Fruit fly (Drosophila melanogaster) whole organism, wandering third instar larva: ENCODE measurements around the gene kst.

ENCODE experiments used
- Abd-B ChIP-seq: fragments of >200 bp; optimal IDR thresholded peaks from 2 replicates; lab custom pipeline; 2017; ENCODE audit warnings: missing biosample characterization, missing genetic modification characterization
- CG32264 ChIP-seq: fragments of 200-800 bp; sonication (Bioruptor generic); optimal IDR thresholded peaks from 2 replicates; lab custom pipeline; 2016; ENCODE audit warnings: missing biosample characterization, missing genetic modification characterization
- CG9705 ChIP-seq: fragments of 200-800 bp; sonication (Bioruptor generic); optimal IDR thresholded peaks from 2 replicates; lab custom pipeline; 2018; ENCODE audit warnings: missing biosample characterization, mild to moderate bottlenecking, missing genetic modification characterization
- CrebA ChIP-seq: fragments of 200-800 bp; sonication (Bioruptor generic); optimal IDR thresholded peaks from 2 replicates; lab custom pipeline; 2016; ENCODE audit warnings: missing biosample characterization, mild to moderate bottlenecking, missing genetic modification characterization, borderline replicate concordance
- Dfd ChIP-seq: fragments of >200 bp; optimal IDR thresholded peaks from 2 replicates; lab custom pipeline; 2017; ENCODE audit warnings: missing biosample characterization, missing genetic modification characterization
- Dif ChIP-seq: fragments of 200-275, 200-300 bp; sonication (Bioruptor generic); optimal IDR thresholded peaks from 2 replicates; lab custom pipeline; 2018; ENCODE audit warnings: missing biosample characterization, missing genetic modification characterization; ENCODE audit not compliant: partially characterized antibody
- GATAd ChIP-seq: sonication (Bioruptor generic); optimal IDR thresholded peaks from 2 replicates; lab custom pipeline; 2016; ENCODE audit warnings: missing biosample characterization, missing genetic modification characterization
- HLH106 ChIP-seq: fragments of 200-800 bp; optimal IDR thresholded peaks from 3 replicates; lab custom pipeline; 2019; ENCODE audit warnings: missing biosample characterization, mild to moderate bottlenecking, missing genetic modification characterization, moderate library complexity
- Hnf4 ChIP-seq: fragments of 200-800 bp; sonication (Bioruptor generic); optimal IDR thresholded peaks from 2 replicates; lab custom pipeline; 2016; ENCODE audit warnings: missing biosample characterization, mild to moderate bottlenecking, missing genetic modification characterization
- Hr78 ChIP-seq: fragments of >200 bp; optimal IDR thresholded peaks from 2 replicates; lab custom pipeline; 2017; ENCODE audit warnings: missing biosample characterization, missing genetic modification characterization
- Hr83 ChIP-seq: fragments of 200-300 bp; sonication (Bioruptor generic); optimal IDR thresholded peaks from 2 replicates; lab custom pipeline; 2016; ENCODE audit warnings: missing biosample characterization, mild to moderate bottlenecking, missing genetic modification characterization, moderate library complexity; ENCODE audit not compliant: poor library complexity, severe bottlenecking
- Jra ChIP-seq: sonication (Bioruptor generic); optimal IDR thresholded peaks from 2 replicates; lab custom pipeline; 2016; ENCODE audit warnings: missing biosample characterization, missing genetic modification characterization
- Mio ChIP-seq: sonication (Bioruptor generic); optimal IDR thresholded peaks from 2 replicates; lab custom pipeline; 2016; ENCODE audit warnings: missing biosample characterization, missing genetic modification characterization
- Myc ChIP-seq: fragments of >200 bp; optimal IDR thresholded peaks from 2 replicates; lab custom pipeline; 2017
- N ChIP-seq: fragments of >200 bp; optimal IDR thresholded peaks from 2 replicates; lab custom pipeline; 2018; ENCODE audit warnings: missing biosample characterization, missing external identifiers, missing genetic modification characterization
- OdsH ChIP-seq: fragments of 200-800 bp; sonication (Bioruptor generic); optimal IDR thresholded peaks from 2 replicates; lab custom pipeline; 2016; ENCODE audit warnings: missing biosample characterization, mild to moderate bottlenecking, missing genetic modification characterization
- Rel ChIP-seq, 2 experiments: fragments of 200-800 bp; sonication (Bioruptor generic) in 1 of 2; optimal IDR thresholded peaks; 2 replicates in 1 of 2; 3 replicates in 1 of 2; lab custom pipeline; 2016 to 2019; ENCODE audit warnings: mild to moderate bottlenecking in 2 of 2, missing biosample characterization in 2 of 2, missing genetic modification characterization in 2 of 2, moderate library complexity in 1 of 2
- Sp1 ChIP-seq: fragments of 200-800 bp; sonication (Bioruptor generic); optimal IDR thresholded peaks from 3 replicates; lab custom pipeline; 2019; ENCODE audit warnings: missing biosample characterization, mild to moderate bottlenecking, missing genetic modification characterization, moderate library complexity
- Vsx2 ChIP-seq: fragments of 200-300, 225-300 bp; sonication (Bioruptor generic); optimal IDR thresholded peaks from 2 replicates; lab custom pipeline; 2018; ENCODE audit warnings: missing biosample characterization, missing genetic modification characterization; ENCODE audit not compliant: partially characterized antibody
- br ChIP-seq: fragments of 200-800 bp; sonication (Bioruptor generic); optimal IDR thresholded peaks from 2 replicates; lab custom pipeline; 2016; ENCODE audit warnings: missing biosample characterization, missing genetic modification characterization
- brk ChIP-seq: fragments of 200-800 bp; sonication (Bioruptor generic); optimal IDR thresholded peaks from 2 replicates; lab custom pipeline; 2016; ENCODE audit warnings: missing biosample characterization, mild to moderate bottlenecking, missing genetic modification characterization
- dl ChIP-seq, 2 experiments: fragments of 175-275, 200-275 bp in 1 of 2; fragments of 200-275 bp in 1 of 2; sonication (Bioruptor generic); optimal IDR thresholded peaks; lab custom pipeline; 2018; ENCODE audit warnings: mild to moderate bottlenecking in 2 of 2, missing biosample characterization in 2 of 2, missing genetic modification characterization in 2 of 2, moderate library complexity in 2 of 2; ENCODE audit not compliant: partially characterized antibody in 2 of 2, insufficient read depth in 1 of 2
- dmrt93B ChIP-seq: fragments of 200-800 bp; sonication (Bioruptor generic); optimal IDR thresholded peaks from 2 replicates; lab custom pipeline; 2018; ENCODE audit warnings: missing biosample characterization, mild to moderate bottlenecking, missing genetic modification characterization
- dsf ChIP-seq: sonication (Bioruptor generic); optimal IDR thresholded peaks from 2 replicates; lab custom pipeline; 2016; ENCODE audit warnings: missing biosample characterization, missing genetic modification characterization, borderline replicate concordance
- ey ChIP-seq: fragments of 200-800 bp; sonication (Bioruptor generic); optimal IDR thresholded peaks from 2 replicates; lab custom pipeline; 2016; ENCODE audit warnings: missing biosample characterization, missing genetic modification characterization
- foxo ChIP-seq, 2 experiments: fragments of 200-800 bp; sonication (Bioruptor generic); optimal IDR thresholded peaks; 2 replicates in 1 of 2; 3 replicates in 1 of 2; lab custom pipeline; 2016 to 2017; ENCODE audit warnings: missing biosample characterization in 2 of 2, missing genetic modification characterization in 2 of 2
- fru ChIP-seq: fragments of 200-800 bp; sonication (Bioruptor generic); optimal IDR thresholded peaks from 3 replicates; lab custom pipeline; 2016; ENCODE audit warnings: missing biosample characterization, mild to moderate bottlenecking, missing genetic modification characterization
- h ChIP-seq: fragments of 200-800 bp; sonication (Bioruptor generic); optimal IDR thresholded peaks from 3 replicates; lab custom pipeline; 2016; ENCODE audit warnings: missing biosample characterization, mild to moderate bottlenecking, missing genetic modification characterization
- jim ChIP-seq: fragments of 175-275, 200-325 bp; sonication (Bioruptor generic); optimal IDR thresholded peaks from 2 replicates; lab custom pipeline; 2016; ENCODE audit warnings: missing biosample characterization, mild to moderate bottlenecking, missing genetic modification characterization
- lola ChIP-seq: fragments of >200 bp; optimal IDR thresholded peaks from 2 replicates; lab custom pipeline; 2017; ENCODE audit warnings: missing biosample characterization, missing genetic modification characterization
- pan ChIP-seq: fragments of >200 bp; optimal IDR thresholded peaks from 2 replicates; lab custom pipeline; 2017
- psq ChIP-seq: fragments of 200-800 bp; sonication (Bioruptor generic); optimal IDR thresholded peaks from 3 replicates; lab custom pipeline; 2017; ENCODE audit warnings: missing biosample characterization, mild to moderate bottlenecking, missing genetic modification characterization, moderate library complexity
- rgr ChIP-seq: fragments of 200-800 bp; sonication (Bioruptor generic); optimal IDR thresholded peaks from 3 replicates; lab custom pipeline; 2016; ENCODE audit warnings: missing biosample characterization, mild to moderate bottlenecking, missing genetic modification characterization
- sage ChIP-seq: fragments of 200-800 bp; sonication (Bioruptor generic); optimal IDR thresholded peaks from 2 replicates; lab custom pipeline; 2016; ENCODE audit warnings: missing biosample characterization, mild to moderate bottlenecking, missing genetic modification characterization
- sv ChIP-seq: fragments of 200-800 bp; sonication (Bioruptor generic); optimal IDR thresholded peaks from 3 replicates; lab custom pipeline; 2016; ENCODE audit warnings: missing biosample characterization, missing genetic modification characterization
- tai ChIP-seq: sonication (Bioruptor generic); optimal IDR thresholded peaks from 2 replicates; lab custom pipeline; 2016; ENCODE audit warnings: missing biosample characterization, missing genetic modification characterization
- usp ChIP-seq: fragments of >200 bp; optimal IDR thresholded peaks from 2 replicates; lab custom pipeline; 2017; ENCODE audit warnings: missing biosample characterization, missing genetic modification characterization
- woc ChIP-seq: sonication (Bioruptor generic); optimal IDR thresholded peaks from 2 replicates; lab custom pipeline; 2016; ENCODE audit warnings: missing biosample characterization, mild to moderate bottlenecking, missing genetic modification characterization

Gene kst

dm6 chr3L:3388708-3389665 is 52.3 kb downstream of the kst start:
- TF ChIP-seq sv (GFP tag; lab: Kevin White, UChicago) (no peak), pan (no peak), HLH106 (tag; lab: Kevin White, UChicago) (peak; percentile 86), Sp1 (GFP tag; lab: Kevin White, UChicago) (peak; percentile 71), usp (GFP tag; lab: Kevin White, UChicago) (no peak), psq (GFP tag; lab: Kevin White, UChicago) (peak; percentile 62), Hr83 (GFP tag; lab: Kevin White, UChicago) (no peak), Mio (GFP tag; lab: Kevin White, UChicago) (no peak), lola (GFP tag; lab: Kevin White, UChicago) (no peak), tai (GFP tag; lab: Kevin White, UChicago) (peak; percentile 71), Rel (GFP tag; optimal IDR thresholded peaks at IDR 0.05; lab: Kevin White, UChicago) (peak; percentile 8), Rel (tag; optimal IDR thresholded peaks at IDR 0.05; lab: Kevin White, UChicago) (peak; percentile 6), Hr78 (GFP tag; lab: Kevin White, UChicago) (no peak), CG9705 (GFP tag; lab: Kevin White, UChicago) (peak; percentile 29), ey (GFP tag; lab: Kevin White, UChicago) (peak; percentile 84), Hnf4 (GFP tag; lab: Kevin White, UChicago) (peak; percentile 86), Dif (GFP tag; lab: Kevin White, UChicago) (peak; percentile 45), N (GFP tag; lab: Kevin White, UChicago) (no peak), fru (GFP tag; lab: Kevin White, UChicago) (peak; percentile 88), Myc (no peak), Abd-B (GFP tag; lab: Kevin White, UChicago) (no peak), rgr (GFP tag; lab: Kevin White, UChicago) (peak; percentile 77), foxo (GFP tag; optimal IDR thresholded peaks at IDR 0.05; lab: Kevin White, UChicago) (peak in 1 of 2 experiments; percentile 89), br (peak; percentile 82), CG32264 (peak; percentile 85), dsf (GFP tag; lab: Kevin White, UChicago) (no peak), Vsx2 (no peak), GATAd (no peak), h (GFP tag; lab: Kevin White, UChicago) (peak; percentile 93), dl (GFP tag; optimal IDR thresholded peaks at IDR 0.05; lab: Kevin White, UChicago; ENCODE audit: insufficient read depth in 1 of 2, partially characterized antibody in 2 of 2) (no peak), Dfd (GFP tag; lab: Kevin White, UChicago) (no peak), dmrt93B (peak; percentile 81), Jra (GFP tag; lab: Kevin White, UChicago) (peak; percentile 48), OdsH (GFP tag; lab: Kevin White, UChicago) (peak; percentile 64), jim (GFP tag; lab: Kevin White, UChicago) (no peak), woc (GFP tag; lab: Kevin White, UChicago) (peak; percentile 66), sage (GFP tag; lab: Kevin White, UChicago) (peak; percentile 70), CrebA (peak; percentile 60), brk (GFP tag; lab: Kevin White, UChicago) (peak; percentile 55)

dm6 chr3L:3389666-3390059 is 53.0 kb downstream of the kst start:
- TF ChIP-seq Sp1 (GFP tag; lab: Kevin White, UChicago) (peak; percentile 79), foxo (GFP tag; optimal IDR thresholded peaks at IDR 0.05; lab: Kevin White, UChicago) (peak; percentile 24 to 87), Abd-B (GFP tag; lab: Kevin White, UChicago) (no peak), br (peak; percentile 34), Jra (GFP tag; lab: Kevin White, UChicago) (peak; percentile 34), dmrt93B (peak; percentile 79), rgr (GFP tag; lab: Kevin White, UChicago) (peak; percentile 31), Hr78 (GFP tag; lab: Kevin White, UChicago) (no peak), HLH106 (tag; lab: Kevin White, UChicago) (peak; percentile 73), OdsH (GFP tag; lab: Kevin White, UChicago) (peak; percentile 48), Rel (GFP tag; optimal IDR thresholded peaks at IDR 0.05; lab: Kevin White, UChicago) (no peak), Rel (tag; optimal IDR thresholded peaks at IDR 0.05; lab: Kevin White, UChicago) (peak; percentile 18), sage (GFP tag; lab: Kevin White, UChicago) (peak; percentile 82), CrebA (peak; percentile 28), psq (GFP tag; lab: Kevin White, UChicago) (peak; percentile 39), woc (GFP tag; lab: Kevin White, UChicago) (peak; percentile 91), Hnf4 (GFP tag; lab: Kevin White, UChicago) (no peak), Vsx2 (no peak), ey (GFP tag; lab: Kevin White, UChicago) (peak; percentile 55), CG32264 (peak; percentile 72), Mio (GFP tag; lab: Kevin White, UChicago) (no peak), h (GFP tag; lab: Kevin White, UChicago) (peak; percentile 92), Dfd (GFP tag; lab: Kevin White, UChicago) (no peak), fru (GFP tag; lab: Kevin White, UChicago) (peak; percentile 90), dl (GFP tag; optimal IDR thresholded peaks at IDR 0.05; lab: Kevin White, UChicago; ENCODE audit: insufficient read depth in 1 of 2, partially characterized antibody in 2 of 2) (no peak)
